Fruit fly (Drosophila melanogaster) S2 (cell line): ENCODE data around the gene CG43246.

ENCODE experiments used
- CG8478 ChIP-seq: fragments of >200 bp; optimal IDR thresholded peaks from 2 replicates; lab custom pipeline; 2018
- CTCF ChIP-seq, 2 experiments: fragments of >200 bp; optimal IDR thresholded peaks; 2 replicates each; lab custom pipeline; 2018

DNA sequence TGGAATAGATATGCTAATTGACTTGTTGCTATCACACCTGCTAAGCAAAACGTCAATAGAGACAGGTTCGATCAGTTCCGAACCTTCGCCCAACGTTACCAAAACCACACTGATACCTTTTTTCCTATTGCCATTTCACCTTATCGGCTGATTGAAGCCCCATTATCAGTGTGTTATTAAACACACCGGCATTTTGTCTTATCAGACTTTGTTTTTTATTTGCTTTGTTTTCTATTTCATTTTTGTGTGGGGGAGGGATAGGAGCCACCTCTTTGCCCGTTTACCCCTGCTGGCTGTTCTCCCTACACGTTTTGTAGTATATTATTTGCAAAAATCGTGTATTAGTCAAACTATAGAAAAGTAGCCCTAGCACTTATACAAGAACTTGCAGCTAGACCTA lies 26.5 kb upstream of the CG43246 start:
- TF ChIP-seq CG8478 (lab: Kevin White, UChicago) (no peak), CTCF (optimal IDR thresholded peaks at IDR 0.05; lab: Kevin White, UChicago) (no peak)
